Worm (Caenorhabditis elegans) whole organism, L1 larva: ENCODE data around the gene C55C3.3.
A peak's percentile ranks its signal among the peaks of the same experiment; 100 is the strongest.

Experiments used
- C34B4.2 ChIP-seq: sonication (generic microtip); optimal IDR thresholded peaks from 2 replicates; lab custom pipeline; 2017; ENCODE audit warnings: mild to moderate bottlenecking, missing genetic modification characterization, missing compliant biosample characterization
- Y116A8C.19 ChIP-seq: sonication (generic microtip); optimal IDR thresholded peaks from 2 replicates; lab custom pipeline; 2016; ENCODE audit warnings: missing compliant biosample characterization, missing genetic modification characterization, borderline replicate concordance
- alr-1 ChIP-seq: fragments of 200-800 bp; sonication (Bioruptor generic); optimal IDR thresholded peaks from 2 replicates; lab custom pipeline; 2018; ENCODE audit warnings: borderline replicate concordance, mild to moderate bottlenecking, missing genetic modification characterization, missing compliant biosample characterization
- aly-2 ChIP-seq: fragments of 150-350 bp; optimal IDR thresholded peaks from 2 replicates; lab custom pipeline; 2014; ENCODE audit warnings: missing biosample characterization, missing genetic modification characterization
- blmp-1 ChIP-seq: fragments of 150-350 bp; optimal IDR thresholded peaks from 2 replicates; lab custom pipeline; 2014; ENCODE audit warnings: missing biosample characterization, missing genetic modification characterization
- ceh-63 ChIP-seq: fragments of 200-800 bp; sonication (Bioruptor generic); optimal IDR thresholded peaks from 2 replicates; lab custom pipeline; 2018; ENCODE audit warnings: mild to moderate bottlenecking, missing genetic modification characterization, missing compliant biosample characterization
- ceh-8 ChIP-seq: fragments of 200-800 bp; sonication (Bioruptor generic); optimal IDR thresholded peaks from 2 replicates; lab custom pipeline; 2018; ENCODE audit warnings: mild to moderate bottlenecking, missing genetic modification characterization, moderate library complexity, missing compliant biosample characterization
- ceh-88 ChIP-seq: fragments of 200-800 bp; sonication (Bioruptor generic); IDR thresholded peaks from 2 replicates; pipeline ENCODE4 v1.3.6; 2022; ENCODE audit warnings: missing genetic modification characterization, missing compliant biosample characterization
- dpl-1 ChIP-seq, 3 experiments: fragments of 150-350 bp in 2 of 3; sonication (generic microtip) in 1 of 3; optimal IDR thresholded peaks; 2 replicates each; lab custom pipeline; 2014 to 2017; ENCODE audit warnings: missing biosample characterization in 3 of 3, missing genetic modification characterization in 3 of 3, missing genetic modification reagents in 3 of 3
- efl-1 ChIP-seq, 4 experiments: fragments of 150-350 bp; optimal IDR thresholded peaks in 3 of 4; peaks in 1 of 4; 1 replicate in 1 of 4; 2 replicates in 3 of 4; lab custom pipeline; 2014; ENCODE audit warnings: missing biosample characterization in 2 of 4, missing genetic modification characterization in 2 of 4, missing genetic modification reagents in 2 of 4
- efl-3 ChIP-seq: fragments of 200-800 bp; sonication (Bioruptor generic); optimal IDR thresholded peaks from 2 replicates; lab custom pipeline; 2018; ENCODE audit warnings: mild to moderate bottlenecking, missing genetic modification characterization, missing compliant biosample characterization
- elt-2 ChIP-seq: sonication (generic microtip); optimal IDR thresholded peaks from 2 replicates; lab custom pipeline; 2016; ENCODE audit warnings: missing genetic modification characterization, mild to moderate bottlenecking, inconsistent platforms, missing compliant biosample characterization, missing genetic modification reagents
- fkh-10 ChIP-seq: sonication (generic microtip); optimal IDR thresholded peaks from 2 replicates; lab custom pipeline; 2017; ENCODE audit warnings: missing biosample characterization, missing genetic modification reagents, missing genetic modification characterization
- grh-1 ChIP-seq: fragments of 200-800 bp; sonication (Bioruptor generic); IDR thresholded peaks from 2 replicates; pipeline ENCODE4 v1.3.6; 2022; ENCODE audit warnings: missing genetic modification reagents, missing genetic modification characterization, missing compliant biosample characterization
- irx-1 ChIP-seq: sonication (generic microtip); optimal IDR thresholded peaks from 2 replicates; lab custom pipeline; 2016; ENCODE audit warnings: missing genetic modification characterization, missing compliant biosample characterization
- lin-13 ChIP-seq: fragments of 150-350 bp; optimal IDR thresholded peaks from 2 replicates; lab custom pipeline; 2014; ENCODE audit warnings: missing biosample characterization, missing genetic modification reagents, missing genetic modification characterization
- lin-14 ChIP-seq: fragments of 200-800 bp; sonication (Bioruptor generic); optimal IDR thresholded peaks from 2 replicates; lab custom pipeline; 2018; ENCODE audit warnings: mild to moderate bottlenecking, missing genetic modification characterization, moderate library complexity, missing compliant biosample characterization
- lin-35 ChIP-seq, 2 experiments: fragments of 150-350 bp; optimal IDR thresholded peaks; 2 replicates each; lab custom pipeline; 2014; ENCODE audit warnings: missing biosample characterization in 2 of 2, missing genetic modification characterization in 2 of 2, missing genetic modification reagents in 2 of 2
- lin-39 ChIP-seq: fragments of 150-350 bp; optimal IDR thresholded peaks from 2 replicates; lab custom pipeline; 2014; ENCODE audit warnings: missing biosample characterization, missing genetic modification reagents, missing genetic modification characterization
- mdl-1 ChIP-seq, 2 experiments: fragments of 150-350 bp; optimal IDR thresholded peaks; 2 replicates each; lab custom pipeline; 2014 to 2017; ENCODE audit warnings: missing biosample characterization in 2 of 2, missing genetic modification characterization in 2 of 2, inconsistent platforms in 1 of 2
- nhr-20 ChIP-seq: sonication (generic microtip); optimal IDR thresholded peaks from 2 replicates; lab custom pipeline; 2016; ENCODE audit warnings: mild to moderate bottlenecking, missing genetic modification characterization, missing compliant biosample characterization
- nhr-237 ChIP-seq: fragments of 150-350 bp; optimal IDR thresholded peaks from 2 replicates; lab custom pipeline; 2014; ENCODE audit warnings: missing biosample characterization, missing genetic modification characterization
- nhr-28 ChIP-seq: fragments of 150-350 bp; optimal IDR thresholded peaks from 2 replicates; lab custom pipeline; 2014; ENCODE audit warnings: missing biosample characterization, missing genetic modification characterization
- nhr-47 ChIP-seq: sonication (generic microtip); optimal IDR thresholded peaks from 2 replicates; lab custom pipeline; 2016; ENCODE audit warnings: mild to moderate bottlenecking, missing genetic modification characterization, moderate library complexity, missing compliant biosample characterization
- nhr-71 ChIP-seq: sonication (generic microtip); optimal IDR thresholded peaks from 2 replicates; lab custom pipeline; 2016; ENCODE audit warnings: mild to moderate bottlenecking, missing genetic modification characterization, moderate library complexity, missing compliant biosample characterization
- nhr-85 ChIP-seq: sonication (generic microtip); peaks from one replicate; lab custom pipeline; 2016; ENCODE audit warnings: missing genetic modification characterization, inconsistent platforms, missing compliant biosample characterization
- pax-3 ChIP-seq: fragments of 200-800 bp; sonication (Bioruptor generic); optimal IDR thresholded peaks from 2 replicates; lab custom pipeline; 2018; ENCODE audit warnings: mild to moderate bottlenecking, missing genetic modification characterization, moderate library complexity, missing compliant biosample characterization
- pqm-1 ChIP-seq: sonication (generic microtip); optimal IDR thresholded peaks from 3 replicates; lab custom pipeline; 2017; ENCODE audit warnings: missing biosample characterization, missing genetic modification characterization
- rnt-1 ChIP-seq: sonication (generic microtip); optimal IDR thresholded peaks from 2 replicates; lab custom pipeline; 2016; ENCODE audit warnings: mild to moderate bottlenecking, missing genetic modification characterization, moderate library complexity, missing compliant biosample characterization
- snu-23 ChIP-seq: sonication (generic microtip); optimal IDR thresholded peaks from 2 replicates; lab custom pipeline; 2016; ENCODE audit warnings: missing genetic modification characterization, missing compliant biosample characterization
- swsn-7 ChIP-seq: sonication (generic microtip); optimal IDR thresholded peaks from 2 replicates; lab custom pipeline; 2016; ENCODE audit warnings: missing genetic modification characterization, missing compliant biosample characterization
- tlp-1 ChIP-seq: fragments of 150-350 bp; optimal IDR thresholded peaks from 2 replicates; lab custom pipeline; 2014; ENCODE audit warnings: missing biosample characterization, missing genetic modification characterization
- unc-98 ChIP-seq: fragments of 200-800 bp; sonication (Bioruptor generic); IDR thresholded peaks from 2 replicates; pipeline ENCODE4 v1.3.6; 2022; ENCODE audit warnings: missing genetic modification characterization, missing compliant biosample characterization
- xbp-1 ChIP-seq: sonication (generic microtip); optimal IDR thresholded peaks from 2 replicates; lab custom pipeline; 2016; ENCODE audit warnings: missing genetic modification characterization, missing compliant biosample characterization
- zip-4 ChIP-seq: fragments of 200-800 bp; sonication (Bioruptor generic); optimal IDR thresholded peaks from 2 replicates; lab custom pipeline; 2018; ENCODE audit warnings: mild to moderate bottlenecking, missing genetic modification characterization, moderate library complexity, missing compliant biosample characterization
- ztf-4 ChIP-seq: fragments of 150-350 bp; optimal IDR thresholded peaks from 2 replicates; lab custom pipeline; 2014; ENCODE audit warnings: missing biosample characterization, missing genetic modification characterization

C55C3.3 gene

ce11 chrIV:5649073-5649583 lies 36.0 kb upstream of the C55C3.3 start, which contains the start of gene csn-5 (continued):
- TF ChIP-seq snu-23 (GFP tag; lab: Kevin White, UChicago): no peak
- TF ChIP-seq ceh-63 (GFP tag; lab: Kevin White, UChicago): no peak
- TF ChIP-seq irx-1 (tag; lab: Kevin White, UChicago): no peak

- TF ChIP-seq aly-2 (tag; lab: Kevin White, UChicago): peak; percentile 21
- peak; percentile 25 for TF ChIP-seq nhr-85
- peak; percentile 22 for TF ChIP-seq ceh-8 (GFP tag; lab: Kevin White, UChicago)
- TF ChIP-seq pax-3 (tag; lab: Kevin White, UChicago): no peak
These were observed 34.2 kb upstream of the C55C3.3 start for ce11 chrIV:5650761-5651332.

ce11 chrIV:5652811-5653483 lies 32.1 kb upstream of the C55C3.3 start:
- TF ChIP-seq efl-1 (optimal IDR thresholded peaks at IDR 0.05; lab: Kevin White, UChicago) (no peak), efl-1 (GFP tag; optimal IDR thresholded peaks at IDR 0.05 in 1 of 2; lab: Kevin White, UChicago) (peak in 1 of 2 experiments; percentile 85), rnt-1 (tag; lab: Kevin White, UChicago) (no peak)

- no peak for TF ChIP-seq dpl-1 (GFP tag; optimal IDR thresholded peaks at IDR 0.05; lab: Kevin White, UChicago)
- no peak for TF ChIP-seq fkh-10
- TF ChIP-seq nhr-28 (tag; lab: Kevin White, UChicago): no peak
- no peak for TF ChIP-seq lin-13
- TF ChIP-seq swsn-7 (tag; lab: Kevin White, UChicago): no peak
These were observed 31.4 kb upstream of the C55C3.3 start, which contains the start of gene clec-178 for ce11 chrIV:5653649-5654048. Gene clec-178, plus strand, starts transcription at chrIV:5653949.

- TF ChIP-seq Y116A8C.19 (tag; lab: Kevin White, UChicago) (no peak), mdl-1 (tag; optimal IDR thresholded peaks at IDR 0.05; lab: Kevin White, UChicago) (no peak), pqm-1 (tag; lab: Kevin White, UChicago) (peak; percentile 11), elt-2 (tag; lab: Kevin White, UChicago) (peak; percentile 58), nhr-71 (tag; lab: Kevin White, UChicago) (peak; percentile 10), lin-14 (GFP tag; lab: Kevin White, UChicago) (peak; percentile 22), lin-35 (GFP tag; optimal IDR thresholded peaks at IDR 0.05; lab: Kevin White, UChicago) (peak in 1 of 2 experiments; percentile 0)
These were observed 30.9 kb upstream of the C55C3.3 start for ce11 chrIV:5654203-5654602.

ce11 chrIV:5654693-5655092 lies 30.4 kb upstream of the C55C3.3 start:
- peak; percentile 40 for TF ChIP-seq nhr-85
- TF ChIP-seq unc-98 (GFP tag; lab: Robert Waterston, UW): no peak
- TF ChIP-seq, all 84 proteins: peak for 1

- peak; percentile 83 for TF ChIP-seq zip-4
- TF ChIP-seq swsn-7 (tag; lab: Kevin White, UChicago): peak; percentile 32
- no peak for TF ChIP-seq alr-1 (tag; lab: Kevin White, UChicago)
- peak; percentile 34 for TF ChIP-seq nhr-47 (tag; lab: Kevin White, UChicago)
- TF ChIP-seq xbp-1 (tag; lab: Kevin White, UChicago): peak; percentile 39
- no peak for TF ChIP-seq ceh-88
- no peak for TF ChIP-seq elt-2 (tag; lab: Kevin White, UChicago)
- peak; percentile 82 for TF ChIP-seq nhr-237
- TF ChIP-seq C34B4.2 (tag; lab: Kevin White, UChicago): no peak
- peak; percentile 59 for TF ChIP-seq blmp-1 (tag; lab: Kevin White, UChicago)
- peak; percentile 84 for TF ChIP-seq nhr-20
- TF ChIP-seq grh-1 (GFP tag; lab: Robert Waterston, UW): peak; percentile 48; the same call in 1 of the 2 replicates
- TF ChIP-seq ztf-4 (tag; lab: Kevin White, UChicago): peak; percentile 21
- no peak for TF ChIP-seq efl-3
- TF ChIP-seq lin-39: no peak
- TF ChIP-seq efl-1 (optimal IDR thresholded peaks at IDR 0.05; lab: Kevin White, UChicago): peak; percentile 30 to 70
- TF ChIP-seq efl-1 (GFP tag; optimal IDR thresholded peaks at IDR 0.05 in 1 of 2; lab: Kevin White, UChicago): peak; percentile 74 to 98
- no peak for TF ChIP-seq tlp-1 (tag; lab: Kevin White, UChicago)
- peak; percentile 79 for TF ChIP-seq nhr-71 (tag; lab: Kevin White, UChicago)
- TF ChIP-seq rnt-1 (tag; lab: Kevin White, UChicago): peak; percentile 31
- TF ChIP-seq aly-2 (tag; lab: Kevin White, UChicago): no peak
These were observed 29.1 kb upstream of the C55C3.3 start for ce11 chrIV:5655966-5656389.
